Fruit fly (Drosophila melanogaster) whole organism, larva: Measurements from ENCODE around the gene EndoA.

ENCODE experiments used
- noc ChIP-seq: fragments of 200-800 bp; sonication (Bioruptor generic); optimal IDR thresholded peaks from 3 replicates; lab custom pipeline; 2019; ENCODE audit warnings: missing biosample characterization, mild to moderate bottlenecking, missing genetic modification characterization, moderate library complexity

Gene EndoA

DNA sequence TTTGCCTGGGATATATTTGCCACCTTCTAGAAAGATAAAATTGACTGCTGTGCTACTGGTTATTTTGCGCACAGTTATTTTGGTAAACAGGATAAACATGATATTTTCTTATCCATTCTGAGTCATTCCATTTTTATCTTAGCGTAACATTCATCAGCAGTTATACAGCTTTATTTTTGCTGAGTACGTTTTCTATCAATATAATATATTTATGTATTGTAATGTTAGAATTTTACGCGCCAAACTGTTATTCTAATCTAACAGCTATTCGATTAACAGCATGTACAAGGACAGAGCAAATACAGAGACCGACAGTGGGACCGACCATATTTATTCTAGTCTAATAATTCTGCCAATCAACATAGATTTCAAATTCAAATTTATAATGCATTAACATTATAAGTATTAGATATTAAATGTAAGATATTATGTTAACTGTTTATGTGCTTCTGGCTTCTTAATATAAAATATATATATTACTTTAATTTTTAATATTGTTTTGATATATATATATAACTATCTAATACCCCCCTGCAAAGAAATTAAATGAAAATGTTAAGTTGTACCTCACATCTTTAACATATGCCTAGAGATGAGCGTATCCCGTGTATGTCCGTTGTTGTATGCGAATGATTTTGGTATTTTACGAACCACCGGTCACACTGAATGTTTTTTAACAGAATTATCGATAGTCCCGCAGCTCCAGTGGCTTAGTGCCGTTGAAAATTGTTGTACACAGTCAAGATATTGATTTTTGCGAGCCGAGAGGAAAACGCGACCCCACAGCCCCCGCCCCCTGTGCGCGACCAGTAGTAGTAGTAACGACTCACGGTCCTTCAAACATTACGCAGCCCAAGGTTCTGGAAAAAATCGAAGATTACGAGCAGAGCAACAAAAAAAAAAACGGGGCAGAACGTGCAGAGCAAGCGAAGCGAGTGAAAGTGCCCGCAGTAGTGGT lies at the start of gene EndoA:
Gene EndoA, plus strand, starts transcription at position 689 of the 958 bp plus-strand sequence.
- peak; percentile 23 for TF ChIP-seq noc (tag; lab: Kevin White, UChicago)

DNA sequence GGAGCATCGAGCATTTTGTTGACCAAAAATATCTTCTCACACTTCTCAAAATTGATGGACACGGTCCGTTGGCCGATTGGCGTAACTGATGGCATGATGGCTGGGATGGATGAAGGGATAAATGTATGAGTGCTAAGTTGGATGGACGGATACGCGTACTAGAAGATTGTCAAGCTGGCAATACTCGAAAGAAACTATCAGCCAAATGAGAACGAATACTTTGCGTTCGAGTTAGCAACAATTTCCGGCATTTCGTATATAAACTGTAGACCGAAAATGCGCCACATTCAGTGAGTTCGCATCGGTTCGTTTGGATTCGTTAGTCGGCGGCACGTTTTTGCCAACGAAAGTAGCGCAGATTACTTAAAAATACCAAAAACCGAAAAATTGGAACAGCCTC lies 31.2 kb upstream of the EndoA start, which contains the start of gene CG14298:
Gene CG14298, plus strand, starts transcription at position 301 of the 400 bp plus-strand sequence.
- no peak for TF ChIP-seq noc (tag; lab: Kevin White, UChicago)

- TF ChIP-seq noc (tag; lab: Kevin White, UChicago) = peak; percentile 67
Measured at dm6 chr3R:18895227-18895626, 11.2 kb upstream of the EndoA start.

- TF ChIP-seq noc (tag; lab: Kevin White, UChicago) = no peak
Measured at dm6 chr3R:18897821-18898220, 8.6 kb upstream of the EndoA start, which contains the start of gene CG14297. TSS of gene CG14297 (plus strand) at chr3R:18898121.

DNA sequence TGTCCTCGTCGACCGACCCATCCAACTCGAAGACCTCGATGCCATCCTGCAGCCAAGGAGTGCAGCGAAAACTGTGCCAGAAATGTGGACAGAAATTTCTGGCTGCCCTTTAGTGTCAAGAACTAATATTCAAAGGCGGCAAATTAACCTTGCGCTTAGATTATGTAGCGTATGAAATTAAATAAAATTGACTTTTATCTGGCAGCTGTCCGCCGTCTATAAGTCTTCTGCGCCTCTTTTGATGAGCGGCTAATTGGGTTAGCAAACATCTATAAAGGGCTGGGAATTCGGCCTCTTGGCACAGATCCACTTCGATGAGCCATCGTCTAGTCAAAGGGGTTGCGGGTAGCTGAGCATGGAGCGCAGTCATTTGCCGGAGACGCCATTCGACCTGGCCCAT lies 7.3 kb upstream of the EndoA start, which contains the start of gene Rh2:
Gene Rh2, plus strand, starts transcription at position 301 of the 400 bp plus-strand sequence.
- TF ChIP-seq noc (tag; lab: Kevin White, UChicago) = no peak

dm6 chr3R:18902164-18902563 lies 4.2 kb upstream of the EndoA start, which contains the start of gene CG14294:
TSS of gene CG14294 (minus strand) at chr3R:18902264.
- TF ChIP-seq noc (tag; lab: Kevin White, UChicago) = no peak

- TF ChIP-seq noc (tag; lab: Kevin White, UChicago) = peak; percentile 20
Measured at dm6 chr3R:18902858-18903257, 3.6 kb upstream of the EndoA start, which contains the start of gene CG34284. TSS of gene CG34284 (minus strand) at chr3R:18902933.

DNA sequence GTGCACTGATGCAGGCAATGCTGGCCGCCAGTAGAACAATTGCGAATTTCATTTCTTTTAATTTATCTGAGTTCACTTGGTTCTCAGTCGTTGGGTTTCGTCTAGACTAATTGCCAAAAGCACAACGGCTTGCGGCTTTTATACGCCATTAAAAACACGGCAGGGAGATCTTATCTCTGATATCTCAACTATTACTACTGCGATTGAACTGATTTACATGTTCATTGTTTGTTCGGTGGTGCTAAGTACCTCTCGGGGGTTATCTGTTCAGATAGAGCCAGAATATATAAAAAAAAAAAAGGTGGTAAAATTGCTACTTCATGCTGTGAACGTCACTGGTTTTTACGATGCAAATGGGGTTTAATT lies 871 bp upstream of the EndoA start, which contains the start of gene CG14292:
Gene CG14292, minus strand, starts transcription at position 101 of the 366 bp plus-strand sequence.
- no peak for TF ChIP-seq noc (tag; lab: Kevin White, UChicago)

dm6 chr3R:18910336-18910735 lies 3.9 kb downstream of the EndoA start:
- TF ChIP-seq noc (tag; lab: Kevin White, UChicago) = no peak

dm6 chr3R:18910923-18911322 lies 4.5 kb downstream of the EndoA start:
- TF ChIP-seq noc (tag; lab: Kevin White, UChicago) = peak; percentile 44

- peak; percentile 45 for TF ChIP-seq noc (tag; lab: Kevin White, UChicago)
Measured at dm6 chr3R:18912782-18913331, 6.4 kb downstream of the EndoA start, which contains the start of gene Sgsh. TSS of gene Sgsh (minus strand) at chr3R:18912922.

DNA sequence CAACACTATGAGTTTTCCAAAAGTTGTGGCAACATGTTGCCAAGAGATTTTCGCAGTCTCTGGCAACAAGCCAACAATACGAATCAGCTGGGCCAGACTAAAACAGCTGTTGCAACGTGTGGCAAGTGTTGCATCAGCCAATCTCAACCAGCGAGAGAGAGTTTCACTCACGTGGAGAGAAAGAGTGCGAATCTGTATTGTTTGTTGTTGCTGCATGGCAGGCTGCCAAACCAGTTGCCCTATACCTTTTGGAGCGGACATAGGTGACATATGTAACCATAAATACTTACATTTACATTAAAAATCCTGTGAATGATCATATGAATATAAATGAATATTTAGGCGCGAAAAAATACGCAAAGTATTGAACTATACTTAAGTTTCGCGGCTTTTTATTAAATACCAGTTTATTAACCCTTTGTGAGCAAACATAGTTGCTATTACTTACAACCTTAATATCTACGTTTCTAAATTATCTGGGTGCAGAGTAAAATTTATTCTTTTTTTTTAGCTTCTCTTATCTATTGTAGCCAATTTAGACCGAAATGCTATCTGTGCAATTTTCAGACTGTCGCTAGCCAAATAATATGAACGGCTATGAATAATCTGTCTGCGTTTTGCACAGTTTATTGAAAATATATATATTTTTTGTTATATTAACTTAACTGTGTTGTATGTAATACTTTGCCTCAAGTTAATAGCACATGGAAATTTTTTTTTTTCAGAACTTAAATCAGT lies 7.6 kb downstream of the EndoA start:
- no peak for TF ChIP-seq noc (tag; lab: Kevin White, UChicago)

dm6 chr3R:18914594-18915275 lies 8.3 kb downstream of the EndoA start, which contains the start of gene Xrp1:
TSS of gene Xrp1 (plus strand) at chr3R:18914968.
- TF ChIP-seq noc (tag; lab: Kevin White, UChicago) = peak; percentile 57

DNA sequence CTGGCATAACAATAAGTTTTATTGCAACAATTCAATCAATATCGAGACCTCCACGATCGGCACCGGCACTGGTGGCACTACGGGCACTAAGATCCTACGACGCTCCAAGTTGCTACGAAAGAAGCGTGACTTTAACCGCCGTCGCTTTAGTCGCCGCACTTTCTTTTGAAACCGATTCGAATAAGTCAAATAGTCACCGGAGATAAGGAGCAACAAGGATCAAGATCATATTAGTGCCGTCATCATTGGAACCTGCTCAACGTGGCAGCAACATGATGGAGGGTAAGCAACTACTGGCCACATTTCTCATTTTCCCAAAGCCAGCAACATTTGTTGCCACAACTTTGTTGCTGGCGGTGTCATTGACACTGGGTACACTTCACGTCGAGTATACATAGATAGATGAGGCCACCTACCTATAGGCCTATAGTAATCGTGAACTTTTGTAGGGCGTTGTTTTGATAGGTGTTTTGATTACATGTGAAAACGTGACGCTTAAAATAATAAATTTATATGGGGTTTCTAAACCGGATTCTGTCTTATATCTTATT lies 9.3 kb downstream of the EndoA start:
- no peak for TF ChIP-seq noc (tag; lab: Kevin White, UChicago)
